Fruit fly (Drosophila melanogaster): ENCODE results near the gene fipi.

DNA sequence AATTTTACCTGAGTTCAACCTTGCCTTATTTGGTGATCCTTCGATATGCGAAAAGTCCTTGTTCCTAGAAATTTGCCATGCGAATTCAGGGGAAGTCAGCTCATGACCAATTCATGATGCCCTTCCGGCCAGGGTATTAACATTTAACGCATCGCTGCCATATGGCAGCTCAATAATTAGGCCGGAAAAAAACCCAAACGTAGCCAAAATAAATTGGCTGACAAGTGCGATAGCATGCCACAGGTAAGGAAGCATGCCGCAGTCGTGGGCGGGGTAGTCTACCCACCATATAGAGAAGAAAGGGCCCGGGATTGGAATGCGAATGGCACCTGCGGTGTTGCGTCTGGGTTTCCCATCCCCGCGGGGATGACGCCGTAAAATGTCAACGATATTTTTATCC, 30.0 kb upstream of the fipi start:
- TF ChIP-seq CG12768 (GFP tag; optimal IDR thresholded peaks at IDR 0.05) (no peak), CG1620 (GFP tag; optimal IDR thresholded peaks at IDR 0.05) (no peak), ovo (GFP tag; optimal IDR thresholded peaks at IDR 0.05) (no peak), pad (GFP tag; optimal IDR thresholded peaks at IDR 0.05) (no peak), tj (GFP tag; optimal IDR thresholded peaks at IDR 0.05) (no peak), CG7045 (GFP tag; optimal IDR thresholded peaks at IDR 0.05) (no peak), kay (GFP tag; ENCODE audit: borderline replicate concordance) (no peak), CG7101 (tag; optimal IDR thresholded peaks at IDR 0.05) (no peak), toe (GFP tag; optimal IDR thresholded peaks at IDR 0.05) (no peak)

All from whole organism, adult.